Fruit fly (Drosophila melanogaster) whole organism, embryonic: ENCODE results near the gene CG10254.

ENCODE experiments used
- Antp ChIP-seq: fragments of 200-800 bp; sonication (Bioruptor generic); optimal IDR thresholded peaks from 3 replicates; lab custom pipeline; 2016; ENCODE audit warnings: missing biosample characterization, missing genetic modification characterization
- BEAF-32 ChIP-seq: fragments of 200-800 bp; sonication (Bioruptor generic); optimal IDR thresholded peaks from 3 replicates; lab custom pipeline; 2017; ENCODE audit warnings: missing biosample characterization, missing genetic modification characterization, mild to moderate bottlenecking, moderate library complexity, missing genetic modification reagents
- Blimp-1 ChIP-seq: fragments of 200-800 bp; sonication (Bioruptor generic); optimal IDR thresholded peaks from 3 replicates; lab custom pipeline; 2018; ENCODE audit warnings: missing biosample characterization, missing genetic modification characterization, mild to moderate bottlenecking, moderate library complexity, missing genetic modification reagents
- CG11456 ChIP-seq: fragments of 200-800 bp; sonication (Bioruptor generic); IDR thresholded peaks from 3 replicates; pipeline ENCODE4 v1.3.6; 2022; ENCODE audit warnings: missing biosample characterization, missing genetic modification characterization
- CG13287 ChIP-seq: fragments of 200-800 bp; sonication (Bioruptor generic); IDR thresholded peaks from 2 replicates; pipeline ENCODE4 v1.3.6; 2022; ENCODE audit warnings: missing biosample characterization, missing genetic modification characterization; ENCODE audit not compliant: partially characterized antibody
- CG14860 ChIP-seq: fragments of 200-800 bp; sonication (Bioruptor generic); IDR thresholded peaks from 3 replicates; pipeline ENCODE4 v1.3.6; 2022; ENCODE audit warnings: missing biosample characterization, missing genetic modification characterization; ENCODE audit not compliant: partially characterized antibody
- CG17568 ChIP-seq: fragments of 200-800 bp; sonication (Bioruptor generic); optimal IDR thresholded peaks from 2 replicates; lab custom pipeline; 2018; ENCODE audit warnings: missing biosample characterization, mild to moderate bottlenecking, missing genetic modification characterization, moderate library complexity
- CG2199 ChIP-seq: fragments of 200-800 bp; sonication (Bioruptor generic); IDR thresholded peaks from 3 replicates; pipeline ENCODE4 v1.3.6; 2022; ENCODE audit warnings: missing biosample characterization, missing genetic modification characterization
- CG2202 ChIP-seq: fragments of 200-800 bp; sonication (Bioruptor generic); optimal IDR thresholded peaks from 2 replicates; lab custom pipeline; 2018; ENCODE audit warnings: missing biosample characterization, mild to moderate bottlenecking, missing genetic modification characterization
- CG32767 ChIP-seq: fragments of 200-800 bp; sonication (Bioruptor generic); IDR thresholded peaks from 2 replicates; pipeline ENCODE4 v1.3.6; 2022; ENCODE audit warnings: missing biosample characterization, missing genetic modification characterization
- CG6791 ChIP-seq: fragments of 200-800 bp; sonication (Bioruptor generic); IDR thresholded peaks from 3 replicates; pipeline ENCODE4 v1.3.6; 2022; ENCODE audit warnings: missing biosample characterization, missing genetic modification characterization; ENCODE audit not compliant: partially characterized antibody
- CG8359 ChIP-seq: fragments of 200-800 bp; sonication (Bioruptor generic); optimal IDR thresholded peaks from 2 replicates; lab custom pipeline; 2017; ENCODE audit warnings: missing biosample characterization, mild to moderate bottlenecking, missing genetic modification characterization, borderline replicate concordance
- CG8765 ChIP-seq: fragments of 200-800 bp; sonication (Bioruptor generic); IDR thresholded peaks from 2 replicates; pipeline ENCODE4 v1.3.6; 2022; ENCODE audit warnings: missing biosample characterization, missing genetic modification characterization
- CG8944 ChIP-seq: fragments of 200-800 bp; sonication (Bioruptor generic); optimal IDR thresholded peaks from 3 replicates; lab custom pipeline; 2016; ENCODE audit warnings: missing biosample characterization, missing genetic modification characterization
- Deaf1 ChIP-seq: fragments of 200-800 bp; optimal IDR thresholded peaks from 3 replicates; lab custom pipeline; 2019; ENCODE audit warnings: missing biosample characterization, mild to moderate bottlenecking, missing genetic modification characterization, moderate library complexity
- Elba2 ChIP-seq: fragments of 200-800 bp; sonication (Bioruptor generic); optimal IDR thresholded peaks from 3 replicates; lab custom pipeline; 2016; ENCODE audit warnings: missing biosample characterization, missing genetic modification characterization
- Ets65A ChIP-seq: fragments of 200-800 bp; sonication (Bioruptor generic); peaks from one replicate; lab custom pipeline; 2016; ENCODE audit warnings: missing biosample characterization, missing genetic modification characterization
- GATAe ChIP-seq: fragments of 200-800 bp; sonication (Bioruptor generic); conservative IDR thresholded peaks from 2 replicates; pipeline ENCODE4 v1.3.6; 2022; ENCODE audit warnings: missing biosample characterization, missing genetic modification characterization
- Hmx ChIP-seq: fragments of 200-800 bp; sonication (Bioruptor generic); optimal IDR thresholded peaks from 2 replicates; lab custom pipeline; 2016; ENCODE audit warnings: missing biosample characterization, missing genetic modification characterization
- Hsf ChIP-seq: fragments of 200-800 bp; sonication (Bioruptor generic); optimal IDR thresholded peaks from 3 replicates; lab custom pipeline; 2016; ENCODE audit warnings: missing biosample characterization, missing genetic modification characterization
- Mrtf ChIP-seq: fragments of 200-800 bp; sonication (Bioruptor generic); IDR thresholded peaks from 3 replicates; pipeline ENCODE4 v1.3.6; 2022; ENCODE audit warnings: missing biosample characterization, missing genetic modification characterization
- Neu2 ChIP-seq: fragments of 200-800 bp; sonication (Bioruptor generic); optimal IDR thresholded peaks from 3 replicates; lab custom pipeline; 2016; ENCODE audit warnings: missing biosample characterization, missing genetic modification characterization, borderline replicate concordance
- Six4 ChIP-seq: fragments of 200-800 bp; sonication (Bioruptor generic); optimal IDR thresholded peaks from 2 replicates; lab custom pipeline; 2016; ENCODE audit warnings: missing biosample characterization, missing genetic modification characterization
- Tbp ChIP-seq: fragments of >200 bp; optimal IDR thresholded peaks from 2 replicates; lab custom pipeline; 2018; ENCODE audit warnings: missing biosample characterization, missing genetic modification characterization
- caup ChIP-seq: fragments of 200-800 bp; sonication (Bioruptor generic); optimal IDR thresholded peaks from 3 replicates; lab custom pipeline; 2017; ENCODE audit warnings: missing biosample characterization, mild to moderate bottlenecking, missing genetic modification characterization, moderate library complexity; ENCODE audit not compliant: severe bottlenecking
- corto ChIP-seq: fragments of 200-800 bp; sonication (Bioruptor generic); optimal IDR thresholded peaks from 2 replicates; lab custom pipeline; 2016; ENCODE audit warnings: missing biosample characterization, mild to moderate bottlenecking, missing genetic modification characterization, moderate library complexity
- exex ChIP-seq: fragments of 200-800 bp; sonication (Bioruptor generic); optimal IDR thresholded peaks from 4 replicates; lab custom pipeline; 2018; ENCODE audit warnings: missing biosample characterization, mild to moderate bottlenecking, missing genetic modification characterization, moderate library complexity
- fd102C ChIP-seq: fragments of 200-800 bp; sonication (Bioruptor generic); optimal IDR thresholded peaks from 2 replicates; lab custom pipeline; 2018; ENCODE audit warnings: missing biosample characterization, mild to moderate bottlenecking, missing genetic modification characterization, moderate library complexity
- grau ChIP-seq: fragments of 200-800 bp; optimal IDR thresholded peaks from 3 replicates; lab custom pipeline; 2019; ENCODE audit warnings: missing biosample characterization, mild to moderate bottlenecking, missing genetic modification characterization, moderate library complexity
- hkb ChIP-seq, 2 experiments: fragments of 200-800 bp in 1 of 2; fragments of >200 bp in 1 of 2; sonication (Bioruptor generic) in 1 of 2; IDR thresholded peaks in 1 of 2; optimal IDR thresholded peaks in 1 of 2; 2 replicates each; pipeline versions ENCODE4 v1.3.6 to Lab custom; 2017 to 2022; ENCODE audit warnings: missing biosample characterization in 1 of 2, missing genetic modification characterization in 1 of 2
- psq ChIP-seq: fragments of 200-800 bp; sonication (Bioruptor generic); optimal IDR thresholded peaks from 2 replicates; lab custom pipeline; 2017; ENCODE audit warnings: missing biosample characterization, missing genetic modification characterization
- scrt ChIP-seq: fragments of 200-800 bp; sonication (Bioruptor generic); optimal IDR thresholded peaks from 2 replicates; lab custom pipeline; 2018; ENCODE audit warnings: missing biosample characterization, mild to moderate bottlenecking, missing genetic modification characterization, moderate library complexity
- sim ChIP-seq: fragments of 200-800 bp; sonication (Bioruptor generic); IDR thresholded peaks from 2 replicates; pipeline ENCODE4 v1.3.6; 2022; ENCODE audit warnings: missing biosample characterization, missing genetic modification characterization
- sima ChIP-seq: fragments of 200-800 bp; sonication (Bioruptor generic); optimal IDR thresholded peaks from 2 replicates; lab custom pipeline; 2016; ENCODE audit warnings: missing biosample characterization, missing genetic modification characterization
- sug ChIP-seq: fragments of 200-800 bp; optimal IDR thresholded peaks from 2 replicates; lab custom pipeline; 2019; ENCODE audit warnings: missing biosample characterization, mild to moderate bottlenecking, missing genetic modification characterization, moderate library complexity
- z ChIP-seq: fragments of 200-800 bp; sonication (Bioruptor generic); IDR thresholded peaks from 3 replicates; pipeline ENCODE4 v1.3.6; 2022; ENCODE audit warnings: missing biosample characterization, missing genetic modification characterization
- zen2 ChIP-seq: fragments of 200-800 bp; sonication (Bioruptor generic); IDR thresholded peaks from 3 replicates; pipeline ENCODE4 v1.3.6; 2022; ENCODE audit warnings: missing biosample characterization, missing genetic modification characterization; ENCODE audit not compliant: partially characterized antibody

The CG10254 gene

dm6 chr3R:23704383-23705033, 9.7 kb upstream of the CG10254 start, which contains the start of gene Gba1b (continued):
- TF ChIP-seq Blimp-1 (GFP tag; lab: Kevin White, UChicago) = no peak
- no peak for TF ChIP-seq Neu2 (GFP tag; lab: Kevin White, UChicago)
- no peak for TF ChIP-seq fd102C (GFP tag; lab: Kevin White, UChicago)
- 0 out of 3 replicates have a peak, but pooled peaks have one; percentile 12 for TF ChIP-seq zen2
- no peak for TF ChIP-seq BEAF-32
- TF ChIP-seq sima (GFP tag; lab: Kevin White, UChicago) = no peak
- TF ChIP-seq CG2202 (tag; lab: Kevin White, UChicago) = no peak
- TF ChIP-seq GATAe (GFP tag; lab: Robert Waterston, UW) = no peak
- no peak for TF ChIP-seq CG14860 (GFP tag; lab: Robert Waterston, UW)
- TF ChIP-seq Ets65A (GFP tag; lab: Kevin White, UChicago) = peak; percentile 68
- TF ChIP-seq z (GFP tag; lab: Robert Waterston, UW) = peak; percentile 89
- 0 out of 3 replicates have a peak, but pooled peaks have one; percentile 61 for TF ChIP-seq CG2199 (GFP tag; lab: Robert Waterston, UW)
- TF ChIP-seq psq = no peak

- no peak for TF ChIP-seq caup
- TF ChIP-seq sim (GFP tag; lab: Robert Waterston, UW) = no peak
- TF ChIP-seq Hmx = no peak
- no peak for TF ChIP-seq CG32767
- no peak for TF ChIP-seq CG8944 (GFP tag; lab: Kevin White, UChicago)
- TF ChIP-seq hkb (optimal IDR thresholded peaks at IDR 0.05; lab: Kevin White, UChicago) = no peak
- no peak for TF ChIP-seq hkb (GFP tag; IDR thresholded peaks at IDR 0.05; lab: Robert Waterston, UW)
- no peak for TF ChIP-seq Six4 (GFP tag; lab: Kevin White, UChicago)
- TF ChIP-seq Hsf (GFP tag; lab: Kevin White, UChicago) = no peak
Measured at dm6 chr3R:23702461-23702860, 7.7 kb upstream of the CG10254 start, which contains the start of gene Qsox4. TSS of gene Qsox4 (plus strand) at chr3R:23702761.

- TF ChIP-seq Tbp (GFP tag; lab: Kevin White, UChicago) (no peak), grau (tag; lab: Kevin White, UChicago) (no peak), CG13287 (GFP tag; lab: Robert Waterston, UW) (no peak), Elba2 (GFP tag; lab: Kevin White, UChicago) (peak; percentile 28), exex (peak; percentile 72), sug (tag; lab: Kevin White, UChicago) (peak; percentile 26)
- TF ChIP-seq, all 482 proteins: peak for 3
Measured at dm6 chr3R:23700304-23700767, 5.6 kb upstream of the CG10254 start, which contains the start of the genes CG31468 and Gba1a. TSS of gene CG31468 (minus strand) at chr3R:23700354. TSS of gene Gba1a (plus strand) at chr3R:23700621.

- TF ChIP-seq Antp (GFP tag; lab: Kevin White, UChicago) (no peak), CG6791 (GFP tag; lab: Robert Waterston, UW) (no peak), corto (GFP tag; lab: Kevin White, UChicago) (no peak), CG11456 (GFP tag; lab: Robert Waterston, UW) (0 out of 3 replicates have a peak, but pooled peaks have one; percentile 25), scrt (GFP tag; lab: Kevin White, UChicago) (peak; percentile 72), Deaf1 (tag; lab: Kevin White, UChicago) (peak; percentile 87), Mrtf (0 out of 3 replicates have a peak, but pooled peaks have one; percentile 16), Ets65A (GFP tag; lab: Kevin White, UChicago) (peak; percentile 27), CG17568 (no peak), CG8359 (no peak), CG8765 (no peak)
Measured at dm6 chr3R:23698835-23699234, 4.1 kb upstream of the CG10254 start, which contains the start of gene prt. TSS of gene prt (minus strand) at chr3R:23699027.
